Worm (Caenorhabditis elegans) whole organism, dauer: ENCODE measurements around the gene R08E5.4.

Experiments
- unc-62 ChIP-seq: sonication (generic microtip); optimal IDR thresholded peaks from 2 replicates; lab custom pipeline; 2017; ENCODE audit warnings: missing biosample characterization, missing genetic modification reagents, missing genetic modification characterization

R08E5.4 gene

ce11 chrV:3784167-3784734 lies 15.9 kb downstream of the R08E5.4 start, which contains the start of gene R08F11.1:
R08F11.1 (minus strand) TSS chrV:3784217.
- TF ChIP-seq unc-62 (GFP tag; lab: Kevin White, UChicago) = no peak

ce11 chrV:3788538-3788937 lies 20.2 kb downstream of the R08E5.4 start:
- no peak for TF ChIP-seq unc-62 (GFP tag; lab: Kevin White, UChicago)

- no peak for TF ChIP-seq unc-62 (GFP tag; lab: Kevin White, UChicago)
Observed at ce11 chrV:3789770-3790169, 21.4 kb downstream of the R08E5.4 start, which contains the start of gene R08F11.7. R08F11.7 (plus strand) TSS chrV:3790070.

- no peak for TF ChIP-seq unc-62 (GFP tag; lab: Kevin White, UChicago)
Observed at ce11 chrV:3790424-3790823, 22.1 kb downstream of the R08E5.4 start.

- TF ChIP-seq unc-62 (GFP tag; lab: Kevin White, UChicago) = no peak
Observed at ce11 chrV:3799737-3800136, 31.4 kb downstream of the R08E5.4 start.

- TF ChIP-seq unc-62 (GFP tag; lab: Kevin White, UChicago) = no peak
Observed at ce11 chrV:3800378-3800777, 32.0 kb downstream of the R08E5.4 start, which contains the start of gene srt-30. srt-30 (minus strand) TSS chrV:3800478.

- TF ChIP-seq unc-62 (GFP tag; lab: Kevin White, UChicago) = no peak
Observed at ce11 chrV:3801787-3802417, 33.5 kb downstream of the R08E5.4 start.

- TF ChIP-seq unc-62 (GFP tag; lab: Kevin White, UChicago) = no peak
Observed at ce11 chrV:3803343-3803742, 35.0 kb downstream of the R08E5.4 start, which contains the start of gene cyp-33C8. cyp-33C8 (minus strand) TSS chrV:3803542.

ce11 chrV:3805499-3805898 lies 37.1 kb downstream of the R08E5.4 start, which contains the start of gene R08F11.4:
R08F11.4 (minus strand) TSS chrV:3805527.
- no peak for TF ChIP-seq unc-62 (GFP tag; lab: Kevin White, UChicago)

- no peak for TF ChIP-seq unc-62 (GFP tag; lab: Kevin White, UChicago)
Observed at ce11 chrV:3805961-3806360, 37.6 kb downstream of the R08E5.4 start, which contains the start of gene srw-7. srw-7 (plus strand) TSS chrV:3806261.

- TF ChIP-seq unc-62 (GFP tag; lab: Kevin White, UChicago) = no peak
Observed at ce11 chrV:3807846-3808245, 39.5 kb downstream of the R08E5.4 start.

ce11 chrV:3808336-3808735 lies 40.0 kb downstream of the R08E5.4 start, which contains the start of gene srw-6:
srw-6 (plus strand) TSS chrV:3808636.
- no peak for TF ChIP-seq unc-62 (GFP tag; lab: Kevin White, UChicago)

- TF ChIP-seq unc-62 (GFP tag; lab: Kevin White, UChicago) = no peak
Observed at ce11 chrV:3810035-3810434, 41.7 kb downstream of the R08E5.4 start.

- no peak for TF ChIP-seq unc-62 (GFP tag; lab: Kevin White, UChicago)
Observed at ce11 chrV:3811541-3811940, 43.2 kb downstream of the R08E5.4 start, which contains the start of gene scl-13. scl-13 (minus strand) TSS chrV:3811641.

ce11 chrV:3812291-3812690 lies 43.9 kb downstream of the R08E5.4 start, which contains the start of gene scl-12:
scl-12 (plus strand) TSS chrV:3812591.
- TF ChIP-seq unc-62 (GFP tag; lab: Kevin White, UChicago) = no peak

- no peak for TF ChIP-seq unc-62 (GFP tag; lab: Kevin White, UChicago)
Observed at ce11 chrV:3814009-3814408, 45.6 kb downstream of the R08E5.4 start.

- TF ChIP-seq unc-62 (GFP tag; lab: Kevin White, UChicago) = no peak
Observed at ce11 chrV:3814938-3815337, 46.6 kb downstream of the R08E5.4 start, which contains the start of gene H10D18.1. H10D18.1 (plus strand) TSS chrV:3815214.
